Worm (Caenorhabditis elegans) whole organism, late embryonic: ENCODE data around the gene F01G4.6.

Experiments used
- ceh-2 ChIP-seq: sonication (generic microtip); optimal IDR thresholded peaks from 2 replicates; lab custom pipeline; 2016; ENCODE audit warnings: missing genotype, missing genetic modification characterization, missing compliant biosample characterization
- ceh-48 ChIP-seq: sonication (generic microtip); optimal IDR thresholded peaks from 2 replicates; lab custom pipeline; 2016; ENCODE audit warnings: missing genetic modification characterization, inconsistent platforms, missing compliant biosample characterization
- ceh-9 ChIP-seq: sonication (generic microtip); optimal IDR thresholded peaks from 2 replicates; lab custom pipeline; 2016; ENCODE audit warnings: mild to moderate bottlenecking, missing genetic modification characterization, inconsistent platforms, missing compliant biosample characterization
- dmd-4 ChIP-seq: sonication (generic microtip); optimal IDR thresholded peaks from 2 replicates; lab custom pipeline; 2016; ENCODE audit warnings: borderline replicate concordance, missing genetic modification characterization, missing compliant biosample characterization
- fkh-6 ChIP-seq: sonication (generic microtip); optimal IDR thresholded peaks from 2 replicates; lab custom pipeline; 2016; ENCODE audit warnings: missing genetic modification characterization, missing compliant biosample characterization
- hlh-15 ChIP-seq: sonication (generic microtip); optimal IDR thresholded peaks from 2 replicates; lab custom pipeline; 2016; ENCODE audit warnings: missing genetic modification characterization, missing compliant biosample characterization
- hlh-8 ChIP-seq: sonication (generic microtip); optimal IDR thresholded peaks from 2 replicates; lab custom pipeline; 2016; ENCODE audit warnings: missing genotype, missing genetic modification characterization, missing compliant biosample characterization
- pag-3 ChIP-seq: sonication (generic microtip); optimal IDR thresholded peaks from 2 replicates; lab custom pipeline; 2016; ENCODE audit warnings: missing compliant biosample characterization, missing genetic modification characterization, borderline replicate concordance
- pha-4 ChIP-seq: fragments of 150-350 bp; optimal IDR thresholded peaks from 2 replicates; lab custom pipeline; 2018; ENCODE audit warnings: missing biosample characterization, missing genetic modification reagents, missing genetic modification characterization
- sox-4 ChIP-seq: sonication (generic microtip); optimal IDR thresholded peaks from 2 replicates; lab custom pipeline; 2017; ENCODE audit warnings: mild to moderate bottlenecking, missing genetic modification characterization, inconsistent platforms, missing compliant biosample characterization
- syd-9 ChIP-seq: sonication (generic microtip); optimal IDR thresholded peaks from 2 replicates; lab custom pipeline; 2016; ENCODE audit warnings: mild to moderate bottlenecking, missing genetic modification characterization, moderate library complexity, missing compliant biosample characterization

DNA sequence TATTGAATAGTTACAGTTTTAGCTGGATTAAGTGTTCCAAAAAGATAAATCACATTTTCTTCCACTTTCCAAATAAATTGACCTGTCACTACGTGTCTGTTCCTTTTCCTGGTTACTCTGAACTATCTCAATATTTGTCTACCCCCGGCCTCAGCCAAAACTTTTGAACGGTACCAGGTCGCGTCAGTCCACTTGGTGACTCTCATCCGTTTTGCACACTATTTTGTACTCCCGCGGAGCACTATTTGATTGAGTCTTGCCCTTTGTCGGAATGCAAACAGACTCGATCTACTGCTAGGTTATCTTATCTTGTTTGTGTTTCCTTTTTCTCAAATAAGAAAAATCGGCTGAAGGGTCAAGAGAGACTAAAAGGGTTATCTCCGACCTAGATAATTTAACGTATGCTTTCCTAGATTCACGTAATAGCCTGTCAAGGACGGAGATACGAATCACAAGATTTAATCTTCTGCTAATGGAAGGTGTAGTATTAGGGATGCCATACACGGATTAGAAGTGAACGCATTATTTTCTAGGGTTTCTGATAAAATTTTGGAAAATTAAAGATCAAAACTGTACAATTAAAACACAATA is 29.2 kb downstream of the F01G4.6 start:
- TF ChIP-seq hlh-15 (tag; lab: Kevin White, UChicago) (no peak), dmd-4 (tag; lab: Kevin White, UChicago) (no peak), fkh-6 (tag; lab: Kevin White, UChicago) (no peak), pha-4 (tag; lab: Kevin White, UChicago) (no peak), syd-9 (tag; lab: Kevin White, UChicago) (no peak), ceh-9 (tag; lab: Kevin White, UChicago) (no peak), pag-3 (tag; lab: Kevin White, UChicago) (no peak), ceh-48 (no peak), ceh-2 (no peak), hlh-8 (no peak), sox-4 (tag; lab: Kevin White, UChicago) (no peak)
